Worm (Caenorhabditis elegans): ENCODE results near the gene H39E23.2.

DNA sequence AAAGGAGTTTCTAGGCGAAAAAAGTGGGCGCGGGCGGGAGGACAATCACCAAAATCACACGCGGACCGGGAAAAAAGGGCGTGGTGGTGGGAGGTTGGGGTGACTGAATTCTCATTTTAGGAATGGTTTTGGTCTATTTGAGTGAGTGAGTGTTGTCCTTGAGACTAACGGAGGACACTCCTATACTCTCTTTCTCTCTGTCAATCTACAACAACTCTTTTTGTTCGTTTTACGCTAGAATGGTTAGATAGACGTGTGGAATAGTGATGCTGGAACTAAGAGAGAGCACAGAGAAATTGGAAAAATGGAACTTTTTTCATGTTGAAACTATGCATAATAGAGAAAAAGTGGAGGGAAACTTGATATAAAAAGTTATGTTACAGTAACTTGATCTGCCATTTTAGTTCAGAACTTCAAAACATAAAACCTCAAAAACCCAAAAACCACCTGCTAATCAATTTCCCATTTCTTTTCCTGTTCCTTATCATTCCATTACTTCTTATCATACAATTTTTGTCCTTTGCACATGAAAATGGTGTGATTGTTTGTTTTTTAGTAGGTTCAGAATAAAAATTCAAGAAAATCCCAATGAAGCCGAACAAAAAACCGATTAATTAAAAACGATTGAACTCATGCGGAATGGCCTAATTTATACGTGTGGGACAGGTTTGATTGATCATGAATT lies 24.8 kb downstream of the H39E23.2 start:
- TF ChIP-seq fkh-10 (GFP tag; optimal IDR thresholded peaks at IDR 0.05) (no peak), ttx-3 (tag; optimal IDR thresholded peaks at IDR 0.05) (no peak)

All from whole organism, late embryonic.